Worm (Caenorhabditis elegans) whole organism, L1 larva: ENCODE results near the gene H29C22.1.

Experiments
- F16B12.6 ChIP-seq: fragments of 150-350 bp; optimal IDR thresholded peaks from 2 replicates; lab custom pipeline; 2014; ENCODE audit warnings: missing biosample characterization, missing genetic modification characterization
- ama-1 ChIP-seq: fragments of 150-350 bp; optimal IDR thresholded peaks from 2 replicates; lab custom pipeline; 2014
- ceh-82 ChIP-seq, 3 experiments: fragments of 150-350 bp in 1 of 3; sonication (generic microtip) in 2 of 3; optimal IDR thresholded peaks; 2 replicates each; lab custom pipeline; 2014 to 2017; ENCODE audit warnings: missing biosample characterization in 3 of 3, missing genetic modification characterization in 3 of 3
- ceh-90 ChIP-seq: sonication (generic microtip); optimal IDR thresholded peaks from 2 replicates; lab custom pipeline; 2016; ENCODE audit warnings: missing genetic modification characterization, missing compliant biosample characterization
- dsc-1 ChIP-seq: sonication (generic microtip); optimal IDR thresholded peaks from 2 replicates; lab custom pipeline; 2016; ENCODE audit warnings: mild to moderate bottlenecking, missing genetic modification characterization, missing compliant biosample characterization
- efl-1 ChIP-seq, 4 experiments: fragments of 150-350 bp; optimal IDR thresholded peaks in 3 of 4; peaks in 1 of 4; 1 replicate in 1 of 4; 2 replicates in 3 of 4; lab custom pipeline; 2014; ENCODE audit warnings: missing biosample characterization in 2 of 4, missing genetic modification characterization in 2 of 4, missing genetic modification reagents in 2 of 4
- egl-27 ChIP-seq, 2 experiments: fragments of 150-350 bp in 1 of 2; sonication (generic microtip); optimal IDR thresholded peaks; 3 replicates each; lab custom pipeline; 2017 to 2018; ENCODE audit warnings: missing biosample characterization in 2 of 2, missing genetic modification characterization in 2 of 2, missing genetic modification reagents in 2 of 2
- elt-2 ChIP-seq: sonication (generic microtip); optimal IDR thresholded peaks from 2 replicates; lab custom pipeline; 2016; ENCODE audit warnings: missing genetic modification characterization, mild to moderate bottlenecking, inconsistent platforms, missing compliant biosample characterization, missing genetic modification reagents
- grh-1 ChIP-seq: fragments of 200-800 bp; sonication (Bioruptor generic); IDR thresholded peaks from 2 replicates; pipeline ENCODE4 v1.3.6; 2022; ENCODE audit warnings: missing genetic modification reagents, missing genetic modification characterization, missing compliant biosample characterization
- irx-1 ChIP-seq: sonication (generic microtip); optimal IDR thresholded peaks from 2 replicates; lab custom pipeline; 2016; ENCODE audit warnings: missing genetic modification characterization, missing compliant biosample characterization
- jun-1 ChIP-seq: fragments of 150-350 bp; optimal IDR thresholded peaks from 2 replicates; lab custom pipeline; 2014; ENCODE audit warnings: missing biosample characterization, missing genetic modification reagents, missing genetic modification characterization
- lin-14 ChIP-seq: fragments of 200-800 bp; sonication (Bioruptor generic); optimal IDR thresholded peaks from 2 replicates; lab custom pipeline; 2018; ENCODE audit warnings: mild to moderate bottlenecking, missing genetic modification characterization, moderate library complexity, missing compliant biosample characterization
- lin-35 ChIP-seq, 2 experiments: fragments of 150-350 bp; optimal IDR thresholded peaks; 2 replicates each; lab custom pipeline; 2014; ENCODE audit warnings: missing biosample characterization in 2 of 2, missing genetic modification characterization in 2 of 2, missing genetic modification reagents in 2 of 2
- lsy-2 ChIP-seq, 2 experiments: fragments of 150-350 bp; optimal IDR thresholded peaks; 2 replicates each; lab custom pipeline; 2014; ENCODE audit warnings: missing biosample characterization in 2 of 2, missing genetic modification characterization in 2 of 2
- mab-9 ChIP-seq: fragments of 200-800 bp; sonication (Bioruptor generic); IDR thresholded peaks from 2 replicates; pipeline ENCODE4 v1.3.6; 2022; ENCODE audit warnings: missing genetic modification reagents, missing genetic modification characterization, missing compliant biosample characterization
- mdl-1 ChIP-seq, 2 experiments: fragments of 150-350 bp; optimal IDR thresholded peaks; 2 replicates each; lab custom pipeline; 2014 to 2017; ENCODE audit warnings: missing biosample characterization in 2 of 2, missing genetic modification characterization in 2 of 2, inconsistent platforms in 1 of 2
- nhr-19 ChIP-seq: fragments of 200-800 bp; sonication (Bioruptor generic); conservative IDR thresholded peaks from 2 replicates; pipeline ENCODE4 v1.3.6; 2022; ENCODE audit warnings: missing genetic modification characterization, missing compliant biosample characterization
- nhr-20 ChIP-seq: sonication (generic microtip); optimal IDR thresholded peaks from 2 replicates; lab custom pipeline; 2016; ENCODE audit warnings: mild to moderate bottlenecking, missing genetic modification characterization, missing compliant biosample characterization
- nhr-71 ChIP-seq: sonication (generic microtip); optimal IDR thresholded peaks from 2 replicates; lab custom pipeline; 2016; ENCODE audit warnings: mild to moderate bottlenecking, missing genetic modification characterization, moderate library complexity, missing compliant biosample characterization
- nhr-90 ChIP-seq: sonication (generic microtip); optimal IDR thresholded peaks from 2 replicates; lab custom pipeline; 2016; ENCODE audit warnings: mild to moderate bottlenecking, missing genetic modification characterization, missing compliant biosample characterization; ENCODE audit not compliant: poor library complexity
- pqm-1 ChIP-seq: sonication (generic microtip); optimal IDR thresholded peaks from 3 replicates; lab custom pipeline; 2017; ENCODE audit warnings: missing biosample characterization, missing genetic modification characterization
- rnt-1 ChIP-seq: sonication (generic microtip); optimal IDR thresholded peaks from 2 replicates; lab custom pipeline; 2016; ENCODE audit warnings: mild to moderate bottlenecking, missing genetic modification characterization, moderate library complexity, missing compliant biosample characterization
- snu-23 ChIP-seq: sonication (generic microtip); optimal IDR thresholded peaks from 2 replicates; lab custom pipeline; 2016; ENCODE audit warnings: missing genetic modification characterization, missing compliant biosample characterization
- sox-4 ChIP-seq: sonication (generic microtip); optimal IDR thresholded peaks from 2 replicates; lab custom pipeline; 2016; ENCODE audit warnings: missing genetic modification characterization, missing compliant biosample characterization
- tlp-1 ChIP-seq: fragments of 150-350 bp; optimal IDR thresholded peaks from 2 replicates; lab custom pipeline; 2014; ENCODE audit warnings: missing biosample characterization, missing genetic modification characterization
- unc-130 ChIP-seq: fragments of 150-350 bp; optimal IDR thresholded peaks from 2 replicates; lab custom pipeline; 2017; ENCODE audit warnings: missing biosample characterization, missing genetic modification characterization, inconsistent platforms
- unc-98 ChIP-seq: fragments of 200-800 bp; sonication (Bioruptor generic); IDR thresholded peaks from 2 replicates; pipeline ENCODE4 v1.3.6; 2022; ENCODE audit warnings: missing genetic modification characterization, missing compliant biosample characterization
- xbp-1 ChIP-seq: sonication (generic microtip); optimal IDR thresholded peaks from 2 replicates; lab custom pipeline; 2016; ENCODE audit warnings: missing genetic modification characterization, missing compliant biosample characterization

Gene H29C22.1

DNA sequence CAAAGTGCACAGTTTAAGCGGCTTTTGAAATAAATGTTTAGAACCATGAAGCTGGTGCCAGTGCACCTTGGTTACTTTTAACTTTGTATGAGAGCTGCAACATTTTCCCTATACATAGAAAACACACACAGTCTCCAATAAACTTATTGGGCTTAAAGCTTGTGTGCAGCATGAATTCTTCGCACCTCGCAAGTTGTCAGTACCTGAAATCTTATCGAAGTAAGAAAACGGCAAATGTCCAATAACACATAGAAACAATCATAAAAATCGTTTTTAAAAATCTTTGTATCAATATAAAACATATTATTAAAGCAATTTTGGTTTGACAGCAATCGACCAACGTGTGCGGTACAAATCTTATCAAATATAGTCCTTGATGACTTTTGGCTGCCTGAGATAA is 42.8 kb downstream of the H29C22.1 start:
- TF ChIP-seq sox-4 (no peak), tlp-1 (tag; lab: Kevin White, UChicago) (no peak)

DNA sequence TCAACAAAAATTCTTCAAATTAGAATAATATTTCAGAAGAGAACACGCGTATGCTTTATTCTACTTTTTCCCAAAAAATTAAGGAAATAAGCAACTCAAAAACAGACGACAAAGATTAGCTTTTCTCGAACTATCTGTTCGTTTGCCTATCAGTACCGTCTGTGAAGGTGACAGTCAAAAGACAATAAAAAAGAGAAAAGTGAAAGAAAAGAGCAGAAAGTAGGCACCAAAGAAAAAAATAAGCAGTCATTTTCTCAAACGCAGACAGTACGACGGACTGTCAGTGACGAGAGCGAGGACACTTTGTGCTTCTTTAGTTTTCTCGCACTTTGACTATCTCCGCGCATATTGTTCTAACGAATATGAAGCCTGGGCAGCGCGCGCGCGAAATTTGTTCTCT is 44.6 kb downstream of the H29C22.1 start:
- TF ChIP-seq unc-98 (GFP tag; lab: Robert Waterston, UW), result no peak
- peak; percentile 11 for TF ChIP-seq lin-14

DNA sequence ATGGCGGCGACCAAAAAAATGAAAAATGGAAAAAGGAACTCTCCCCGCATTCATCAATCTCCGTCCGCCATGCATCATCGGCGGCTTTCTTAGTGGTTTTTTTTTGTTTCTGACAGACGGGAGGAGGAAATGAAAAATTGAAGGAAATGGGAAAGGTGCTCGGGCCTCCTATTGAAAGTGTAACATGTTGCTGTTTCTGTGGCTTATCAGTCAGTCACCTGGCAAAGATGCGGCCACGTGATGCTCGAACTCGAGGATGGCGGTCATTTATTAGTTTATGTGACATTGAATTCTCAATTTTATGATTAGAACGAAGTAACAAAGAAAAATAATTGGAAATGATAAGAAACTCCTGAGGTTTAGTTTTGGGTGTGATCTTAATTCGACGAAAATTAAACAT is 46.5 kb downstream of the H29C22.1 start:
- TF ChIP-seq elt-2 (tag; lab: Kevin White, UChicago) (peak; percentile 90), nhr-71 (tag; lab: Kevin White, UChicago) (peak; percentile 71), nhr-20 (tag; lab: Kevin White, UChicago) (peak; percentile 55), mab-9 (GFP tag; lab: Robert Waterston, UW) (no peak), snu-23 (GFP tag; lab: Kevin White, UChicago) (peak; percentile 16), ama-1 (lab: Kevin White, UChicago) (no peak), lin-35 (GFP tag; optimal IDR thresholded peaks at IDR 0.05; lab: Kevin White, UChicago) (peak in 1 of 2 experiments; percentile 57), mdl-1 (tag; optimal IDR thresholded peaks at IDR 0.05; lab: Kevin White, UChicago) (peak in 1 of 2 experiments; percentile 82), rnt-1 (tag; lab: Kevin White, UChicago) (peak; percentile 52), nhr-19 (peak; percentile 17), xbp-1 (tag; lab: Kevin White, UChicago) (no peak), lin-14 (peak; percentile 71), ceh-82 (tag; optimal IDR thresholded peaks at IDR 0.05; lab: Kevin White, UChicago) (no peak), nhr-90 (tag; lab: Kevin White, UChicago) (peak; percentile 26), jun-1 (tag; lab: Kevin White, UChicago) (peak; percentile 24), unc-130 (tag; lab: Kevin White, UChicago) (peak; percentile 39), lsy-2 (tag; optimal IDR thresholded peaks at IDR 0.05; lab: Kevin White, UChicago) (peak in 1 of 2 experiments; percentile 17), efl-1 (optimal IDR thresholded peaks at IDR 0.05; lab: Kevin White, UChicago) (no peak), efl-1 (GFP tag; optimal IDR thresholded peaks at IDR 0.05 in 1 of 2; lab: Kevin White, UChicago) (no peak), irx-1 (no peak), pqm-1 (tag; lab: Kevin White, UChicago) (no peak)

ce11 chrX:9264231-9264630 is 46.9 kb downstream of the H29C22.1 start, which contains the start of gene F18G5.6:
Gene F18G5.6 (minus strand): TSS chrX:9264331.
- TF ChIP-seq grh-1 (GFP tag; lab: Robert Waterston, UW) (no peak), ceh-90 (tag; lab: Kevin White, UChicago) (no peak), pqm-1 (tag; lab: Kevin White, UChicago) (no peak), dsc-1 (no peak), nhr-71 (tag; lab: Kevin White, UChicago) (no peak), sox-4 (no peak), F16B12.6 (tag; lab: Kevin White, UChicago) (no peak)

DNA sequence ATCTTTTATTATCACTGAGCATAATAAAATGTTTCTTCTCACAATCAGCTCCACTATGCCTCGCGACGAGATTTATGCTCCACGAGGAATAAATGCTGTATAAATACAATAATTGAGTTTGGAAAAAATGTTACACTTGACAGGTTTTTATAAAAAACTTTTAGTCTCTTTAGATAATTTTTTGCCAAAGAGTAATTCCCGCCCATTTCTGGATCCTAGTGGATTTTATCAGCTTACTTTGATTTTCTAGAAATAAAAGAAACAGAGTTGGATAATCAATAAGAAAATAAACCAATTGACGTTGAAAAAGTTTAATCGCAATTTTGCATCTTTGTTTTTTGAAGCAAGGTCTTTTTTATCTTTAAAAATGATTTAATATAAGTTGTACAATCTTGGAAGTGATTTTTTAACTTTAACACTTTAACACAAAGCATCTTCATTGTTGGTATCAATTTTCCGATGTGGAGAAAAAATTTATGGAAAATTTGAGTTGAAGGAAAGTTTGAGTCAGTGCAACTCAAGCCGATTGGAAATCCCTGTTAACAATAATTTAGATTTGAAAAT is 49.4 kb downstream of the H29C22.1 start:
- TF ChIP-seq ama-1 (lab: Kevin White, UChicago), result peak; percentile 61
- TF ChIP-seq egl-27 (tag; optimal IDR thresholded peaks at IDR 0.05; lab: Kevin White, UChicago), result no peak
- TF ChIP-seq elt-2 (tag; lab: Kevin White, UChicago), result peak; percentile 60
